Worm (Caenorhabditis elegans) whole organism, L3 larva: Measurements from ENCODE around the gene W08G11.5.

Source experiments
- R02D3.7 ChIP-seq: fragments of 150-350 bp; optimal IDR thresholded peaks from 2 replicates; lab custom pipeline; 2014; ENCODE audit warnings: missing biosample characterization, missing genetic modification characterization
- aly-2 ChIP-seq: fragments of 150-350 bp; optimal IDR thresholded peaks from 2 replicates; lab custom pipeline; 2014; ENCODE audit warnings: missing biosample characterization, missing genetic modification characterization
- ama-1 ChIP-seq: fragments of 150-350 bp; optimal IDR thresholded peaks from 2 replicates; lab custom pipeline; 2018
- ceh-16 ChIP-seq: sonication (generic microtip); optimal IDR thresholded peaks from 2 replicates; lab custom pipeline; 2017; ENCODE audit warnings: missing biosample characterization, missing genetic modification characterization
- ceh-28 ChIP-seq: fragments of 150-350 bp; optimal IDR thresholded peaks from 2 replicates; lab custom pipeline; 2014; ENCODE audit warnings: missing biosample characterization, missing genetic modification reagents, missing genetic modification characterization
- ceh-9 ChIP-seq: sonication (generic microtip); optimal IDR thresholded peaks from 2 replicates; lab custom pipeline; 2018; ENCODE audit warnings: missing biosample characterization, missing genetic modification characterization
- egl-5 ChIP-seq: fragments of 150-350 bp; optimal IDR thresholded peaks from 2 replicates; lab custom pipeline; 2017; ENCODE audit warnings: missing biosample characterization, missing genetic modification reagents, missing genetic modification characterization, inconsistent platforms
- elt-2 ChIP-seq: sonication (generic microtip); optimal IDR thresholded peaks from 2 replicates; lab custom pipeline; 2016; ENCODE audit warnings: missing genetic modification reagents, mild to moderate bottlenecking, missing genetic modification characterization, missing compliant biosample characterization
- eor-1 ChIP-seq, 2 experiments: fragments of 150-350 bp; optimal IDR thresholded peaks; 2 replicates each; lab custom pipeline; 2014 to 2018; ENCODE audit warnings: missing biosample characterization in 2 of 2, missing genetic modification characterization in 2 of 2
- fkh-10 ChIP-seq: sonication (generic microtip); optimal IDR thresholded peaks from 2 replicates; lab custom pipeline; 2017; ENCODE audit warnings: missing biosample characterization, missing genetic modification reagents, missing genetic modification characterization
- fkh-2 ChIP-seq: fragments of 150-350 bp; optimal IDR thresholded peaks from 2 replicates; lab custom pipeline; 2014; ENCODE audit warnings: missing biosample characterization, missing genetic modification reagents, missing genetic modification characterization
- fos-1 ChIP-seq: fragments of 150-350 bp; optimal IDR thresholded peaks from 2 replicates; lab custom pipeline; 2014; ENCODE audit warnings: missing biosample characterization, missing genetic modification characterization
- hmg-11 ChIP-seq: sonication (generic microtip); optimal IDR thresholded peaks from 2 replicates; lab custom pipeline; 2016; ENCODE audit warnings: missing genetic modification characterization, missing compliant biosample characterization
- lin-39 ChIP-seq: fragments of 150-350 bp; optimal IDR thresholded peaks from 2 replicates; lab custom pipeline; 2018; ENCODE audit warnings: missing biosample characterization, missing genetic modification reagents, missing genetic modification characterization
- mdl-1 ChIP-seq: fragments of 150-350 bp; optimal IDR thresholded peaks from 2 replicates; lab custom pipeline; 2014; ENCODE audit warnings: missing biosample characterization, missing genetic modification characterization
- mml-1 ChIP-seq: fragments of 150-350 bp; sonication (generic microtip); optimal IDR thresholded peaks from 3 replicates; lab custom pipeline; 2014; ENCODE audit warnings: missing biosample characterization, missing genetic modification characterization
- nfya-1 ChIP-seq: sonication (generic microtip); optimal IDR thresholded peaks from 2 replicates; lab custom pipeline; 2017; ENCODE audit warnings: missing genetic modification characterization, mild to moderate bottlenecking, missing compliant biosample characterization, antibody characterized with exemption, moderate library complexity; ENCODE audit not compliant: insufficient read depth
- nhr-12 ChIP-seq: fragments of 150-350 bp; optimal IDR thresholded peaks from 2 replicates; lab custom pipeline; 2014; ENCODE audit warnings: missing biosample characterization, missing genetic modification characterization
- nhr-23 ChIP-seq: fragments of 150-350 bp; optimal IDR thresholded peaks from 2 replicates; lab custom pipeline; 2014; ENCODE audit warnings: missing biosample characterization, missing genetic modification reagents, missing genetic modification characterization
- nhr-25 ChIP-seq: sonication (generic microtip); optimal IDR thresholded peaks from 2 replicates; lab custom pipeline; 2017; ENCODE audit warnings: missing biosample characterization, missing genetic modification characterization
- nhr-28 ChIP-seq: fragments of 150-350 bp; optimal IDR thresholded peaks from 2 replicates; lab custom pipeline; 2014; ENCODE audit warnings: missing biosample characterization, missing genetic modification characterization
- nhr-43 ChIP-seq: sonication (generic microtip); optimal IDR thresholded peaks from 2 replicates; lab custom pipeline; 2016; ENCODE audit warnings: mild to moderate bottlenecking, missing genetic modification characterization, missing compliant biosample characterization; ENCODE audit not compliant: poor library complexity, severe bottlenecking
- nhr-67 ChIP-seq: fragments of 150-350 bp; optimal IDR thresholded peaks from 2 replicates; lab custom pipeline; 2014; ENCODE audit warnings: missing biosample characterization, missing genetic modification characterization
- pha-4 ChIP-seq: fragments of 150-350 bp; optimal IDR thresholded peaks from 2 replicates; lab custom pipeline; 2014; ENCODE audit warnings: missing biosample characterization, missing genetic modification reagents, missing genetic modification characterization
- pqm-1 ChIP-seq: fragments of 150-350 bp; optimal IDR thresholded peaks from 2 replicates; lab custom pipeline; 2017; ENCODE audit warnings: missing biosample characterization, missing genetic modification characterization, inconsistent platforms
- sea-2 ChIP-seq: fragments of 150-350 bp; sonication (generic microtip); optimal IDR thresholded peaks from 4 replicates; lab custom pipeline; 2014; ENCODE audit warnings: missing biosample characterization, missing genetic modification reagents, missing genetic modification characterization
- skn-1 ChIP-seq: fragments of 150-350 bp; optimal IDR thresholded peaks from 2 replicates; lab custom pipeline; 2014; ENCODE audit warnings: missing biosample characterization, missing genetic modification characterization
- tbx-2 ChIP-seq: sonication (generic microtip); optimal IDR thresholded peaks from 2 replicates; lab custom pipeline; 2016; ENCODE audit warnings: mild to moderate bottlenecking, missing genetic modification characterization, missing compliant biosample characterization
- ztf-11 ChIP-seq: fragments of 150-350 bp; optimal IDR thresholded peaks from 2 replicates; lab custom pipeline; 2014; ENCODE audit warnings: missing biosample characterization, missing genetic modification characterization
- ztf-4 ChIP-seq: fragments of 150-350 bp; optimal IDR thresholded peaks from 2 replicates; lab custom pipeline; 2014; ENCODE audit warnings: missing biosample characterization, missing genetic modification characterization

Gene W08G11.5

ce11 chrV:16299834-16300233 lies 46.5 kb downstream of the W08G11.5 start:
- no peak for TF ChIP-seq nhr-28 (tag; lab: Kevin White, UChicago)
- TF ChIP-seq ama-1 (lab: Kevin White, UChicago) = no peak
- TF ChIP-seq eor-1 (tag; optimal IDR thresholded peaks at IDR 0.05; lab: Kevin White, UChicago) = no peak
- TF ChIP-seq fkh-10 (GFP tag; lab: Kevin White, UChicago) = no peak
- TF ChIP-seq fkh-2 (tag; lab: Kevin White, UChicago) = no peak
- TF ChIP-seq ceh-9 (tag; lab: Kevin White, UChicago) = no peak
- no peak for TF ChIP-seq mdl-1
- TF ChIP-seq hmg-11 (tag; lab: Kevin White, UChicago) = no peak
- TF ChIP-seq ztf-11 (tag; lab: Kevin White, UChicago) = no peak
- TF ChIP-seq ceh-16 = no peak
- no peak for TF ChIP-seq nfya-1 (tag; lab: Kevin White, UChicago)
- no peak for TF ChIP-seq nhr-12 (tag; lab: Kevin White, UChicago)
- no peak for TF ChIP-seq skn-1
- TF ChIP-seq nhr-25 (tag; lab: Kevin White, UChicago) = no peak
- no peak for TF ChIP-seq egl-5 (tag; lab: Kevin White, UChicago)
- TF ChIP-seq mml-1 (tag; lab: Kevin White, UChicago) = no peak
- TF ChIP-seq sea-2 (GFP tag; lab: Kevin White, UChicago) = no peak
- TF ChIP-seq nhr-23 (tag; lab: Kevin White, UChicago) = no peak
- no peak for TF ChIP-seq fos-1
- no peak for TF ChIP-seq lin-39 (tag; lab: Kevin White, UChicago)

ce11 chrV:16298669-16299068 lies 47.6 kb downstream of the W08G11.5 start, which contains the start of gene srbc-84:
Gene srbc-84 (plus strand): TSS chrV:16298969.
- no peak for TF ChIP-seq mdl-1

ce11 chrV:16297070-16297469 lies 49.2 kb downstream of the W08G11.5 start, which contains the start of gene srbc-83:
Gene srbc-83 (plus strand): TSS chrV:16297370.
- TF ChIP-seq nhr-23 (tag; lab: Kevin White, UChicago) (no peak), aly-2 (tag; lab: Kevin White, UChicago) (no peak), tbx-2 (tag; lab: Kevin White, UChicago) (no peak), egl-5 (tag; lab: Kevin White, UChicago) (no peak), ztf-11 (tag; lab: Kevin White, UChicago) (no peak), ceh-9 (tag; lab: Kevin White, UChicago) (no peak), hmg-11 (tag; lab: Kevin White, UChicago) (no peak), pha-4 (tag; lab: Kevin White, UChicago) (no peak), pqm-1 (tag; lab: Kevin White, UChicago) (no peak), nfya-1 (tag; lab: Kevin White, UChicago) (no peak), R02D3.7 (tag; lab: Kevin White, UChicago) (no peak), sea-2 (GFP tag; lab: Kevin White, UChicago) (no peak), ztf-4 (tag; lab: Kevin White, UChicago) (no peak), nhr-43 (tag; lab: Kevin White, UChicago) (no peak), ceh-28 (tag; lab: Kevin White, UChicago) (no peak), elt-2 (no peak), nhr-67 (no peak)
